Worm (Caenorhabditis elegans) whole organism, L4 larva: ENCODE results near the gene mdt-9.

Source experiments
- F10B5.3 ChIP-seq: sonication (generic microtip); optimal IDR thresholded peaks from 2 replicates; lab custom pipeline; 2016; ENCODE audit warnings: mild to moderate bottlenecking, missing genetic modification characterization, missing compliant biosample characterization
- F49E8.2 ChIP-seq: sonication (generic microtip); optimal IDR thresholded peaks from 2 replicates; lab custom pipeline; 2016; ENCODE audit warnings: missing compliant biosample characterization, mild to moderate bottlenecking, missing genetic modification characterization, borderline replicate concordance
- R02D3.7 ChIP-seq: fragments of 150-350 bp; sonication (generic microtip); optimal IDR thresholded peaks from 3 replicates; lab custom pipeline; 2014; ENCODE audit warnings: missing biosample characterization, missing genetic modification characterization
- ZK337.2 ChIP-seq: fragments of 200-800 bp; sonication (Bioruptor generic); IDR thresholded peaks from 2 replicates; pipeline ENCODE4 v1.3.6; 2022; ENCODE audit warnings: missing genetic modification reagents, missing genetic modification characterization, missing compliant biosample characterization
- ZK546.5 ChIP-seq, 2 experiments: sonication (generic microtip); optimal IDR thresholded peaks; 2 replicates each; lab custom pipeline; 2017; ENCODE audit warnings: missing biosample characterization in 2 of 2, missing genetic modification characterization in 2 of 2
- aha-1 ChIP-seq: fragments of 150-350 bp; peaks from one replicate; lab custom pipeline; 2014; ENCODE audit warnings: missing biosample characterization, missing genetic modification characterization
- daf-8 ChIP-seq: fragments of 200-800 bp; sonication (Bioruptor generic); IDR thresholded peaks from 2 replicates; pipeline ENCODE4 v1.3.6; 2022; ENCODE audit warnings: missing genetic modification characterization, missing compliant biosample characterization
- dmd-6 ChIP-seq: fragments of 200-800 bp; sonication (Bioruptor generic); IDR thresholded peaks from 2 replicates; pipeline ENCODE4 v1.3.6; 2022; ENCODE audit warnings: missing genetic modification reagents, missing genetic modification characterization, missing compliant biosample characterization
- dmd-8 ChIP-seq: fragments of 200-800 bp; sonication (Bioruptor generic); IDR thresholded peaks from 2 replicates; pipeline ENCODE4 v1.3.6; 2022; ENCODE audit warnings: missing genetic modification characterization, missing compliant biosample characterization
- fkh-10 ChIP-seq: fragments of 150-350 bp; optimal IDR thresholded peaks from 2 replicates; lab custom pipeline; 2014; ENCODE audit warnings: missing biosample characterization, missing genetic modification reagents, missing genetic modification characterization
- fos-1 ChIP-seq: fragments of 150-350 bp; optimal IDR thresholded peaks from 2 replicates; lab custom pipeline; 2014; ENCODE audit warnings: missing biosample characterization, missing genetic modification characterization
- gei-8 ChIP-seq: fragments of 200-800 bp; sonication (Bioruptor generic); optimal IDR thresholded peaks from 2 replicates; lab custom pipeline; 2018; ENCODE audit warnings: mild to moderate bottlenecking, missing genetic modification characterization, missing compliant biosample characterization
- hif-1 ChIP-seq, 2 experiments: sonication (generic microtip); optimal IDR thresholded peaks; 2 replicates each; lab custom pipeline; 2016 to 2017; ENCODE audit warnings: missing compliant biosample characterization in 2 of 2, missing genetic modification characterization in 2 of 2, missing genetic modification reagents in 2 of 2, missing genotype in 2 of 2, mild to moderate bottlenecking in 1 of 2
- lin-1 ChIP-seq: fragments of 200-800 bp; sonication (Bioruptor generic); IDR thresholded peaks from 2 replicates; pipeline ENCODE4 v1.3.6; 2022; ENCODE audit warnings: missing genetic modification reagents, missing genetic modification characterization, missing compliant biosample characterization
- lin-15B ChIP-seq: fragments of 150-350 bp; sonication (generic microtip); optimal IDR thresholded peaks from 3 replicates; lab custom pipeline; 2014; ENCODE audit warnings: missing biosample characterization, missing genetic modification characterization
- lin-29 ChIP-seq: fragments of 200-800 bp; sonication (Bioruptor generic); IDR thresholded peaks from 2 replicates; pipeline ENCODE4 v1.3.6; 2022; ENCODE audit warnings: missing genetic modification reagents, missing genetic modification characterization, missing compliant biosample characterization
- mdt-29 ChIP-seq: fragments of 200-800 bp; sonication (Bioruptor generic); IDR thresholded peaks from 2 replicates; pipeline ENCODE4 v1.3.6; 2022; ENCODE audit warnings: missing genetic modification reagents, missing genetic modification characterization, missing compliant biosample characterization
- nhr-237 ChIP-seq: sonication (generic microtip); optimal IDR thresholded peaks from 2 replicates; lab custom pipeline; 2017; ENCODE audit warnings: missing biosample characterization, missing genetic modification characterization
- nhr-25 ChIP-seq: sonication (generic microtip); optimal IDR thresholded peaks from 2 replicates; lab custom pipeline; 2017; ENCODE audit warnings: missing genetic modification characterization, mild to moderate bottlenecking, missing compliant biosample characterization, antibody characterized with exemption, moderate library complexity, borderline replicate concordance; ENCODE audit not compliant: insufficient read depth
- nhr-41 ChIP-seq: fragments of 200-800 bp; sonication (Bioruptor generic); IDR thresholded peaks from 2 replicates; pipeline ENCODE4 v1.3.6; 2022; ENCODE audit warnings: missing genetic modification reagents, missing genetic modification characterization, missing compliant biosample characterization
- nhr-42 ChIP-seq: fragments of 200-800 bp; sonication (Bioruptor generic); IDR thresholded peaks from 2 replicates; pipeline ENCODE4 v1.3.6; 2022; ENCODE audit warnings: missing genetic modification characterization, missing compliant biosample characterization
- nhr-48 ChIP-seq: sonication (generic microtip); optimal IDR thresholded peaks from 2 replicates; lab custom pipeline; 2016; ENCODE audit warnings: mild to moderate bottlenecking, missing genetic modification characterization, missing compliant biosample characterization
- nhr-77 ChIP-seq: fragments of 150-350 bp; optimal IDR thresholded peaks from 2 replicates; lab custom pipeline; 2014; ENCODE audit warnings: missing biosample characterization, missing genetic modification characterization
- sdz-12 ChIP-seq: fragments of 200-800 bp; sonication (Bioruptor generic); optimal IDR thresholded peaks from 2 replicates; lab custom pipeline; 2018; ENCODE audit warnings: mild to moderate bottlenecking, missing genetic modification characterization, missing compliant biosample characterization
- skn-1 ChIP-seq: fragments of 150-350 bp; optimal IDR thresholded peaks from 2 replicates; lab custom pipeline; 2014; ENCODE audit warnings: missing biosample characterization, missing genetic modification characterization
- snpc-4 ChIP-seq: fragments of 150-350 bp; optimal IDR thresholded peaks from 2 replicates; lab custom pipeline; 2014; ENCODE audit warnings: missing biosample characterization, missing genetic modification characterization
- spr-1 ChIP-seq: sonication (generic microtip); optimal IDR thresholded peaks from 2 replicates; lab custom pipeline; 2016; ENCODE audit warnings: mild to moderate bottlenecking, missing genetic modification characterization, missing compliant biosample characterization
- spr-3 ChIP-seq: fragments of 200-800 bp; sonication (Bioruptor generic); optimal IDR thresholded peaks from 2 replicates; lab custom pipeline; 2018; ENCODE audit warnings: mild to moderate bottlenecking, missing genetic modification characterization, missing compliant biosample characterization
- unc-130 ChIP-seq: sonication (generic microtip); optimal IDR thresholded peaks from 2 replicates; lab custom pipeline; 2016; ENCODE audit warnings: missing genetic modification reagents, missing genetic modification characterization, missing compliant biosample characterization
- unc-39 ChIP-seq: sonication (generic microtip); optimal IDR thresholded peaks from 2 replicates; lab custom pipeline; 2017; ENCODE audit warnings: missing biosample characterization, missing genetic modification characterization
- unc-62 ChIP-seq, 3 experiments: fragments of 150-350 bp in 1 of 3; sonication (generic microtip); optimal IDR thresholded peaks in 2 of 3; peaks in 1 of 3; 1 replicate in 1 of 3; 2 replicates in 2 of 3; lab custom pipeline; 2014 to 2017; ENCODE audit warnings: missing biosample characterization in 3 of 3, missing genetic modification characterization in 3 of 3, missing genetic modification reagents in 3 of 3, missing genotype in 1 of 3
- zag-1 ChIP-seq: fragments of 150-350 bp; optimal IDR thresholded peaks from 2 replicates; lab custom pipeline; 2014; ENCODE audit warnings: missing biosample characterization, missing genetic modification characterization
- ztf-11 ChIP-seq: fragments of 150-350 bp; optimal IDR thresholded peaks from 2 replicates; lab custom pipeline; 2014; ENCODE audit warnings: missing biosample characterization, missing genetic modification characterization
- ztf-7 ChIP-seq: fragments of 150-350 bp; optimal IDR thresholded peaks from 2 replicates; lab custom pipeline; 2014; ENCODE audit warnings: missing biosample characterization, missing genetic modification characterization

Gene mdt-9

ce11 chrIV:13356005-13356404 lies 30.2 kb upstream of the mdt-9 start:
- no peak for TF ChIP-seq zag-1 (tag; lab: Kevin White, UChicago)
- no peak for TF ChIP-seq ztf-11 (tag; lab: Kevin White, UChicago)
- no peak for TF ChIP-seq nhr-42 (GFP tag; lab: Robert Waterston, UW)
- TF ChIP-seq lin-29 (GFP tag; lab: Robert Waterston, UW): no peak
- TF ChIP-seq dmd-8: no peak
- TF ChIP-seq fkh-10: no peak
- TF ChIP-seq skn-1: no peak
- no peak for TF ChIP-seq fos-1 (tag; lab: Kevin White, UChicago)
- no peak for TF ChIP-seq nhr-25
- no peak for TF ChIP-seq sdz-12 (GFP tag; lab: Kevin White, UChicago)
- TF ChIP-seq lin-15B (tag; lab: Kevin White, UChicago): no peak
- no peak for TF ChIP-seq hif-1 (tag; optimal IDR thresholded peaks at IDR 0.05; lab: Kevin White, UChicago)
- no peak for TF ChIP-seq unc-62 (GFP tag; optimal IDR thresholded peaks at IDR 0.05 in 1 of 2; lab: Kevin White, UChicago)
- no peak for TF ChIP-seq unc-62 (tag; optimal IDR thresholded peaks at IDR 0.05; lab: Kevin White, UChicago)
- no peak for TF ChIP-seq nhr-237 (tag; lab: Kevin White, UChicago)
- TF ChIP-seq R02D3.7 (tag; lab: Kevin White, UChicago): no peak
- TF ChIP-seq unc-130 (GFP tag; lab: Kevin White, UChicago): no peak
- no peak for TF ChIP-seq daf-8 (GFP tag; lab: Robert Waterston, UW)

- TF ChIP-seq dmd-6 (no peak), ZK337.2 (GFP tag; lab: Robert Waterston, UW) (0 out of 2 replicates have a peak, but pooled peaks have one; percentile 11)
These were observed 27.7 kb upstream of the mdt-9 start, which contains the start of gene W02A2.8 for ce11 chrIV:13358488-13358887. TSS of gene W02A2.8 (minus strand) at chrIV:13358588.

ce11 chrIV:13360144-13360543 lies 26.0 kb upstream of the mdt-9 start, which contains the start of gene Y62E10A.3:
TSS of gene Y62E10A.3 (minus strand) at chrIV:13360244.
- TF ChIP-seq F49E8.2 (no peak), nhr-77 (tag; lab: Kevin White, UChicago) (no peak), zag-1 (tag; lab: Kevin White, UChicago) (no peak), lin-15B (tag; lab: Kevin White, UChicago) (no peak), unc-39 (tag; lab: Kevin White, UChicago) (no peak), R02D3.7 (tag; lab: Kevin White, UChicago) (no peak), mdt-29 (GFP tag; lab: Robert Waterston, UW) (no peak), spr-3 (GFP tag; lab: Kevin White, UChicago) (no peak), daf-8 (GFP tag; lab: Robert Waterston, UW) (no peak), ZK546.5 (tag; optimal IDR thresholded peaks at IDR 0.05; lab: Kevin White, UChicago) (no peak), nhr-237 (tag; lab: Kevin White, UChicago) (no peak), gei-8 (GFP tag; lab: Kevin White, UChicago) (no peak), nhr-48 (no peak), ztf-7 (tag; lab: Kevin White, UChicago) (no peak), unc-130 (GFP tag; lab: Kevin White, UChicago) (no peak), nhr-41 (no peak), F10B5.3 (tag; lab: Kevin White, UChicago) (no peak)

ce11 chrIV:13364869-13365268 lies 21.3 kb upstream of the mdt-9 start, which contains the start of gene srsx-25:
TSS of gene srsx-25 (plus strand) at chrIV:13365169.
- TF ChIP-seq spr-1 (no peak), snpc-4 (tag; lab: Kevin White, UChicago) (no peak), aha-1 (tag; lab: Kevin White, UChicago) (peak; percentile 79), lin-1 (GFP tag; lab: Robert Waterston, UW) (no peak), sdz-12 (GFP tag; lab: Kevin White, UChicago) (no peak), ZK546.5 (tag; optimal IDR thresholded peaks at IDR 0.05; lab: Kevin White, UChicago) (no peak), ztf-11 (tag; lab: Kevin White, UChicago) (no peak)
